Worm (Caenorhabditis elegans) whole organism, late embryonic: ENCODE results near the gene flp-27.

Source experiments
- K02D7.2 ChIP-seq: sonication (generic microtip); optimal IDR thresholded peaks from 2 replicates; lab custom pipeline; 2017; ENCODE audit warnings: mild to moderate bottlenecking, missing genetic modification characterization, missing compliant biosample characterization
- T23F11.4 ChIP-seq: fragments of 200-800 bp; sonication (Bioruptor generic); optimal IDR thresholded peaks from 2 replicates; lab custom pipeline; 2018; ENCODE audit warnings: mild to moderate bottlenecking, missing genetic modification characterization, missing compliant biosample characterization
- ama-1 ChIP-seq: fragments of 150-350 bp; optimal IDR thresholded peaks from 2 replicates; lab custom pipeline; 2014
- fkh-10 ChIP-seq: fragments of 150-350 bp; optimal IDR thresholded peaks from 2 replicates; lab custom pipeline; 2014; ENCODE audit warnings: missing biosample characterization, missing genetic modification reagents, missing genetic modification characterization
- hlh-30 ChIP-seq: sonication (generic microtip); optimal IDR thresholded peaks from 2 replicates; lab custom pipeline; 2017; ENCODE audit warnings: antibody characterized with exemption, missing genetic modification characterization, missing compliant biosample characterization; ENCODE audit not compliant: insufficient read depth
- lim-6 ChIP-seq: sonication (generic microtip); optimal IDR thresholded peaks from 2 replicates; lab custom pipeline; 2016; ENCODE audit warnings: missing genetic modification characterization, missing compliant biosample characterization
- nfya-1 ChIP-seq: sonication (generic microtip); optimal IDR thresholded peaks from 2 replicates; lab custom pipeline; 2017; ENCODE audit warnings: missing genetic modification characterization, mild to moderate bottlenecking, missing compliant biosample characterization, antibody characterized with exemption, moderate library complexity
- pax-1 ChIP-seq: fragments of 150-350 bp; optimal IDR thresholded peaks from 2 replicates; lab custom pipeline; 2014; ENCODE audit warnings: missing biosample characterization, missing genetic modification characterization
- sox-4 ChIP-seq: sonication (generic microtip); optimal IDR thresholded peaks from 2 replicates; lab custom pipeline; 2017; ENCODE audit warnings: mild to moderate bottlenecking, missing genetic modification characterization, inconsistent platforms, missing compliant biosample characterization

ce11 chrII:5698869-5699268, 18.1 kb downstream of the flp-27 start, which contains the start of the genes C25H3.10 and C25H3.1:
- TF ChIP-seq T23F11.4 (GFP tag; lab: Kevin White, UChicago) (no peak), K02D7.2 (tag; lab: Kevin White, UChicago) (no peak), fkh-10 (GFP tag; lab: Kevin White, UChicago) (no peak), ama-1 (lab: Kevin White, UChicago) (no peak), nfya-1 (tag; lab: Kevin White, UChicago) (no peak), sox-4 (tag; lab: Kevin White, UChicago) (no peak), hlh-30 (no peak), lim-6 (tag; lab: Kevin White, UChicago) (no peak), pax-1 (tag; lab: Kevin White, UChicago) (no peak)
